Fruit fly (Drosophila melanogaster) whole organism, wandering third instar larva: ENCODE results near the gene CG13793.

Experiments used
- Dif ChIP-seq: fragments of 200-275, 200-300 bp; sonication (Bioruptor generic); optimal IDR thresholded peaks from 2 replicates; lab custom pipeline; 2018; ENCODE audit warnings: missing biosample characterization, missing genetic modification characterization; ENCODE audit not compliant: partially characterized antibody
- Hr83 ChIP-seq: fragments of 200-300 bp; sonication (Bioruptor generic); optimal IDR thresholded peaks from 2 replicates; lab custom pipeline; 2016; ENCODE audit warnings: missing biosample characterization, mild to moderate bottlenecking, missing genetic modification characterization, moderate library complexity; ENCODE audit not compliant: poor library complexity, severe bottlenecking
- N ChIP-seq: fragments of >200 bp; optimal IDR thresholded peaks from 2 replicates; lab custom pipeline; 2018; ENCODE audit warnings: missing biosample characterization, missing external identifiers, missing genetic modification characterization
- dmrt93B ChIP-seq: fragments of 200-800 bp; sonication (Bioruptor generic); optimal IDR thresholded peaks from 2 replicates; lab custom pipeline; 2018; ENCODE audit warnings: missing biosample characterization, mild to moderate bottlenecking, missing genetic modification characterization
- dsf ChIP-seq: sonication (Bioruptor generic); optimal IDR thresholded peaks from 2 replicates; lab custom pipeline; 2016; ENCODE audit warnings: missing biosample characterization, missing genetic modification characterization, borderline replicate concordance
- h ChIP-seq: fragments of 200-800 bp; sonication (Bioruptor generic); optimal IDR thresholded peaks from 3 replicates; lab custom pipeline; 2016; ENCODE audit warnings: missing biosample characterization, mild to moderate bottlenecking, missing genetic modification characterization
- jim ChIP-seq: fragments of 175-275, 200-325 bp; sonication (Bioruptor generic); optimal IDR thresholded peaks from 2 replicates; lab custom pipeline; 2016; ENCODE audit warnings: missing biosample characterization, mild to moderate bottlenecking, missing genetic modification characterization
- sage ChIP-seq: fragments of 200-800 bp; sonication (Bioruptor generic); optimal IDR thresholded peaks from 2 replicates; lab custom pipeline; 2016; ENCODE audit warnings: missing biosample characterization, mild to moderate bottlenecking, missing genetic modification characterization
- usp ChIP-seq: fragments of >200 bp; optimal IDR thresholded peaks from 2 replicates; lab custom pipeline; 2017; ENCODE audit warnings: missing biosample characterization, missing genetic modification characterization

- TF ChIP-seq dsf (GFP tag; lab: Kevin White, UChicago), result no peak
- no peak for TF ChIP-seq N
- TF ChIP-seq usp, result no peak
- no peak for TF ChIP-seq Hr83
- no peak for TF ChIP-seq dmrt93B
- TF ChIP-seq jim (GFP tag; lab: Kevin White, UChicago), result no peak
- TF ChIP-seq sage (GFP tag; lab: Kevin White, UChicago), result no peak
- no peak for TF ChIP-seq Dif (GFP tag; lab: Kevin White, UChicago)
- TF ChIP-seq h (GFP tag; lab: Kevin White, UChicago), result no peak
Observed at dm6 chr2L:7690449-7690848, 28.8 kb downstream of the CG13793 start.
